Fruit fly (Drosophila melanogaster) whole organism, embryonic: ENCODE results near the gene CG2931.

Source experiments
- Atf6 ChIP-seq: fragments of 200-800 bp; sonication (Bioruptor generic); IDR thresholded peaks from 2 replicates; pipeline ENCODE4 v1.3.6; 2022; ENCODE audit warnings: missing biosample characterization, missing genetic modification characterization
- BEAF-32 ChIP-seq: fragments of 200-800 bp; sonication (Bioruptor generic); optimal IDR thresholded peaks from 3 replicates; lab custom pipeline; 2017; ENCODE audit warnings: missing biosample characterization, missing genetic modification characterization, mild to moderate bottlenecking, moderate library complexity, missing genetic modification reagents
- Bgb ChIP-seq: fragments of 200-800 bp; sonication (Bioruptor generic); IDR thresholded peaks from 2 replicates; pipeline ENCODE4 v1.3.6; 2022; ENCODE audit warnings: missing biosample characterization, missing genetic modification characterization; ENCODE audit not compliant: partially characterized antibody
- CG10462 ChIP-seq: fragments of 200-800 bp; sonication (Bioruptor generic); optimal IDR thresholded peaks from 2 replicates; lab custom pipeline; 2016; ENCODE audit warnings: missing biosample characterization, missing genetic modification characterization
- CG10979 ChIP-seq: fragments of 200-800 bp; sonication (Bioruptor generic); optimal IDR thresholded peaks from 2 replicates; lab custom pipeline; 2018; ENCODE audit warnings: missing biosample characterization, mild to moderate bottlenecking, missing genetic modification characterization, moderate library complexity
- CG13894 ChIP-seq: fragments of 200-800 bp; sonication (Bioruptor generic); optimal IDR thresholded peaks from 3 replicates; lab custom pipeline; 2018; ENCODE audit warnings: missing biosample characterization, mild to moderate bottlenecking, missing genetic modification characterization, moderate library complexity
- CG1602 ChIP-seq: fragments of 200-800 bp; sonication (Bioruptor generic); optimal IDR thresholded peaks from 3 replicates; lab custom pipeline; 2016; ENCODE audit warnings: missing biosample characterization, missing genetic modification characterization
- CG17186 ChIP-seq: fragments of 200-800 bp; sonication (Bioruptor generic); optimal IDR thresholded peaks from 3 replicates; lab custom pipeline; 2017; ENCODE audit warnings: missing biosample characterization, missing genetic modification reagents, missing genetic modification characterization
- CG17328 ChIP-seq: fragments of 200-800 bp; sonication (Bioruptor generic); IDR thresholded peaks from 2 replicates; pipeline ENCODE4 v1.3.6; 2022; ENCODE audit warnings: missing biosample characterization, missing genetic modification characterization
- CG17568 ChIP-seq: fragments of 200-800 bp; sonication (Bioruptor generic); optimal IDR thresholded peaks from 2 replicates; lab custom pipeline; 2018; ENCODE audit warnings: missing biosample characterization, mild to moderate bottlenecking, missing genetic modification characterization, moderate library complexity
- CG17802 ChIP-seq: fragments of 200-800 bp; sonication (Bioruptor generic); optimal IDR thresholded peaks from 2 replicates; lab custom pipeline; 2018; ENCODE audit warnings: missing biosample characterization, mild to moderate bottlenecking, missing genetic modification characterization, moderate library complexity
- CG2116 ChIP-seq: fragments of 200-800 bp; sonication (Bioruptor generic); optimal IDR thresholded peaks from 3 replicates; lab custom pipeline; 2018; ENCODE audit warnings: missing biosample characterization, mild to moderate bottlenecking, missing genetic modification characterization
- CG2129 ChIP-seq: fragments of 200-800 bp; sonication (Bioruptor generic); IDR thresholded peaks from 2 replicates; pipeline ENCODE4 v1.3.6; 2022; ENCODE audit warnings: missing biosample characterization, missing genetic modification characterization; ENCODE audit not compliant: partially characterized antibody
- CG2889 ChIP-seq: fragments of 200-800 bp; sonication (Bioruptor generic); IDR thresholded peaks from 3 replicates; pipeline ENCODE4 v1.3.6; 2022; ENCODE audit warnings: missing biosample characterization, missing genetic modification characterization
- CG3065 ChIP-seq: fragments of 200-800 bp; sonication (Bioruptor generic); optimal IDR thresholded peaks from 2 replicates; lab custom pipeline; 2016; ENCODE audit warnings: missing biosample characterization, missing genetic modification characterization
- CG3726 ChIP-seq: fragments of 200-800 bp; sonication (Bioruptor generic); IDR thresholded peaks from 3 replicates; pipeline ENCODE4, ENCODE4 v1.3.6; 2022; ENCODE audit warnings: missing biosample characterization, missing genetic modification characterization
- CG6791 ChIP-seq: fragments of 200-800 bp; sonication (Bioruptor generic); IDR thresholded peaks from 3 replicates; pipeline ENCODE4 v1.3.6; 2022; ENCODE audit warnings: missing biosample characterization, missing genetic modification characterization; ENCODE audit not compliant: partially characterized antibody
- CG9797 ChIP-seq: fragments of 200-800 bp; sonication (Bioruptor generic); optimal IDR thresholded peaks from 3 replicates; lab custom pipeline; 2018; ENCODE audit warnings: missing biosample characterization, mild to moderate bottlenecking, missing genetic modification characterization
- Camta ChIP-seq: fragments of 200-800 bp; sonication (Bioruptor generic); optimal IDR thresholded peaks from 2 replicates; lab custom pipeline; 2016; ENCODE audit warnings: missing biosample characterization, missing genetic modification characterization
- Dp ChIP-seq: fragments of 200-800 bp; sonication (Bioruptor generic); optimal IDR thresholded peaks from 2 replicates; lab custom pipeline; 2018; ENCODE audit warnings: missing biosample characterization, mild to moderate bottlenecking, missing genetic modification characterization, moderate library complexity
- Dref ChIP-seq: fragments of 200-800 bp; sonication (Bioruptor generic); IDR thresholded peaks from 2 replicates; pipeline ENCODE4 v1.3.6; 2022; ENCODE audit warnings: missing biosample characterization, missing genetic modification characterization
- E2f2 ChIP-seq: fragments of 200-800 bp; sonication (Bioruptor generic); IDR thresholded peaks from 2 replicates; pipeline ENCODE4 v1.3.6; 2022; ENCODE audit warnings: missing biosample characterization, missing genetic modification characterization
- Elba2 ChIP-seq: fragments of 200-800 bp; sonication (Bioruptor generic); optimal IDR thresholded peaks from 3 replicates; lab custom pipeline; 2016; ENCODE audit warnings: missing biosample characterization, missing genetic modification characterization
- HmgZ ChIP-seq: fragments of 200-800 bp; sonication (Bioruptor generic); optimal IDR thresholded peaks from 2 replicates; lab custom pipeline; 2018; ENCODE audit warnings: missing biosample characterization, mild to moderate bottlenecking, missing genetic modification characterization
- Hmx ChIP-seq: fragments of 200-800 bp; sonication (Bioruptor generic); optimal IDR thresholded peaks from 2 replicates; lab custom pipeline; 2016; ENCODE audit warnings: missing biosample characterization, missing genetic modification characterization
- Oaz ChIP-seq: fragments of 200-800 bp; sonication (Bioruptor generic); IDR thresholded peaks from 2 replicates; pipeline ENCODE4 v1.3.6; 2022; ENCODE audit warnings: missing biosample characterization, missing genetic modification characterization
- Opbp ChIP-seq: fragments of 200-800 bp; sonication (Bioruptor generic); IDR thresholded peaks from 3 replicates; pipeline ENCODE4 v1.3.6; 2022; ENCODE audit warnings: missing biosample characterization, missing genetic modification characterization; ENCODE audit not compliant: partially characterized antibody
- Scr ChIP-seq: fragments of 200-800 bp; sonication (Bioruptor generic); IDR thresholded peaks from 2 replicates; pipeline ENCODE4 v1.3.6; 2022; ENCODE audit warnings: missing biosample characterization, missing genetic modification characterization; ENCODE audit not compliant: partially characterized antibody
- Six4 ChIP-seq: fragments of 200-800 bp; sonication (Bioruptor generic); optimal IDR thresholded peaks from 2 replicates; lab custom pipeline; 2016; ENCODE audit warnings: missing biosample characterization, missing genetic modification characterization
- Sry-δ ChIP-seq: fragments of 200-800 bp; sonication (Bioruptor generic); optimal IDR thresholded peaks from 2 replicates; lab custom pipeline; 2016; ENCODE audit warnings: missing biosample characterization, missing genetic modification characterization
- Taf1 ChIP-seq: fragments of 200-800 bp; sonication (Bioruptor generic); IDR thresholded peaks from 2 replicates; pipeline ENCODE4 v1.3.6; 2022; ENCODE audit warnings: missing biosample characterization, missing genetic modification characterization
- Xbp1 ChIP-seq: fragments of 200-800 bp; sonication (Bioruptor generic); optimal IDR thresholded peaks from 3 replicates; lab custom pipeline; 2016; ENCODE audit warnings: missing biosample characterization, mild to moderate bottlenecking, missing genetic modification characterization
- bcd ChIP-seq: fragments of 200-800 bp; sonication (Bioruptor generic); optimal IDR thresholded peaks from 2 replicates; lab custom pipeline; 2017; ENCODE audit warnings: missing biosample characterization, mild to moderate bottlenecking, missing genetic modification characterization
- bowl ChIP-seq: fragments of 200-800 bp; sonication (Bioruptor generic); IDR thresholded peaks from 2 replicates; pipeline ENCODE4 v1.3.6; 2022; ENCODE audit warnings: missing biosample characterization, missing genetic modification characterization
- bsh ChIP-seq, 2 experiments: fragments of 200-800 bp; sonication (Bioruptor generic); optimal IDR thresholded peaks; 2 replicates each; lab custom pipeline; 2017 to 2018; ENCODE audit warnings: mild to moderate bottlenecking in 2 of 2, missing biosample characterization in 2 of 2, missing genetic modification characterization in 2 of 2, moderate library complexity in 1 of 2
- cato ChIP-seq: fragments of 200-800 bp; sonication (Bioruptor generic); optimal IDR thresholded peaks from 2 replicates; lab custom pipeline; 2016; ENCODE audit warnings: missing biosample characterization, missing genetic modification characterization, borderline replicate concordance
- chn ChIP-seq: fragments of 200-800 bp; sonication (Bioruptor generic); optimal IDR thresholded peaks from 2 replicates; lab custom pipeline; 2016; ENCODE audit warnings: missing biosample characterization, missing genetic modification characterization
- dm ChIP-seq: fragments of 200-800 bp; sonication (Bioruptor generic); optimal IDR thresholded peaks from 3 replicates; lab custom pipeline; 2016; ENCODE audit warnings: missing biosample characterization, missing genetic modification characterization
- esg ChIP-seq: fragments of 200-800 bp; sonication (Bioruptor generic); conservative IDR thresholded peaks from 2 replicates; pipeline ENCODE4 v1.3.6; 2022; ENCODE audit warnings: missing biosample characterization, missing genetic modification characterization
- gcm2 ChIP-seq: fragments of 200-800 bp; sonication (Bioruptor generic); optimal IDR thresholded peaks from 2 replicates; lab custom pipeline; 2016; ENCODE audit warnings: missing biosample characterization, missing genetic modification characterization
- gfzf ChIP-seq: fragments of 200-800 bp; sonication (Bioruptor generic); optimal IDR thresholded peaks from 2 replicates; lab custom pipeline; 2016; ENCODE audit warnings: missing biosample characterization, mild to moderate bottlenecking, missing genetic modification characterization, moderate library complexity
- hth ChIP-seq: fragments of >200 bp; optimal IDR thresholded peaks from 2 replicates; lab custom pipeline; 2017; ENCODE audit warnings: inconsistent platforms
- jing ChIP-seq: fragments of 200-800 bp; sonication (Bioruptor generic); optimal IDR thresholded peaks from 2 replicates; lab custom pipeline; 2018; ENCODE audit warnings: missing biosample characterization, mild to moderate bottlenecking, missing genetic modification characterization
- mld ChIP-seq: fragments of 200-800 bp; sonication (Bioruptor generic); IDR thresholded peaks from 3 replicates; pipeline ENCODE4 v1.3.6; 2022; ENCODE audit warnings: missing biosample characterization, missing genetic modification characterization; ENCODE audit not compliant: partially characterized antibody
- pfk ChIP-seq: fragments of 200-800 bp; sonication (Bioruptor generic); optimal IDR thresholded peaks from 2 replicates; lab custom pipeline; 2018; ENCODE audit warnings: missing biosample characterization, mild to moderate bottlenecking, missing genetic modification characterization, moderate library complexity
- pho ChIP-seq: fragments of 200-800 bp; sonication (Bioruptor generic); optimal IDR thresholded peaks from 2 replicates; lab custom pipeline; 2016; ENCODE audit warnings: missing biosample characterization, missing genetic modification characterization
- pzg ChIP-seq: fragments of 200-800 bp; sonication (Bioruptor generic); optimal IDR thresholded peaks from 3 replicates; lab custom pipeline; 2018; ENCODE audit warnings: missing biosample characterization, mild to moderate bottlenecking, missing genetic modification characterization, moderate library complexity
- sd ChIP-seq: fragments of 200-800 bp; sonication (Bioruptor generic); optimal IDR thresholded peaks from 3 replicates; lab custom pipeline; 2018; ENCODE audit warnings: missing biosample characterization, mild to moderate bottlenecking, missing genetic modification characterization, moderate library complexity
- sens ChIP-seq: fragments of 200-800 bp; sonication (Bioruptor generic); peaks from one replicate; lab custom pipeline; 2016; ENCODE audit warnings: missing biosample characterization, missing genetic modification characterization
- stc ChIP-seq: fragments of 200-800 bp; sonication (Bioruptor generic); IDR thresholded peaks from 2 replicates; pipeline ENCODE4 v1.3.6; 2022; ENCODE audit warnings: missing biosample characterization, missing genetic modification characterization
- zen2 ChIP-seq: fragments of 200-800 bp; sonication (Bioruptor generic); IDR thresholded peaks from 3 replicates; pipeline ENCODE4 v1.3.6; 2022; ENCODE audit warnings: missing biosample characterization, missing genetic modification characterization; ENCODE audit not compliant: partially characterized antibody

CG2931 gene

dm6 chr3R:5554852-5555251, 13.6 kb downstream of the CG2931 start, which contains the start of gene Snm1:
Gene Snm1, plus strand, starts transcription at chr3R:5555084.
- TF ChIP-seq CG17802 (tag; lab: Kevin White, UChicago): no peak
- TF ChIP-seq CG2129 (GFP tag; lab: Robert Waterston, UW): no peak
- TF ChIP-seq bcd (GFP tag; lab: Kevin White, UChicago): no peak
- peak; percentile 9 for TF ChIP-seq BEAF-32
- TF ChIP-seq mld (GFP tag; lab: Robert Waterston, UW): no peak
- TF ChIP-seq CG2889 (GFP tag; lab: Robert Waterston, UW): no peak
- TF ChIP-seq gfzf: peak; percentile 54
- TF ChIP-seq bsh (GFP tag; optimal IDR thresholded peaks at IDR 0.05; lab: Kevin White, UChicago): no peak
- no peak for TF ChIP-seq CG3726 (GFP tag; lab: Robert Waterston, UW)
- no peak for TF ChIP-seq CG6791 (GFP tag; lab: Robert Waterston, UW)
- no peak for TF ChIP-seq Xbp1
- TF ChIP-seq Oaz (GFP tag; lab: Robert Waterston, UW): no peak
- no peak for TF ChIP-seq cato (GFP tag; lab: Kevin White, UChicago)
- peak; percentile 77 for TF ChIP-seq E2f2 (GFP tag; lab: Robert Waterston, UW)
- TF ChIP-seq Camta (GFP tag; lab: Kevin White, UChicago): no peak
- TF ChIP-seq CG17568 (GFP tag; lab: Kevin White, UChicago): no peak
- TF ChIP-seq CG10979 (tag; lab: Kevin White, UChicago): no peak
- TF ChIP-seq Scr (GFP tag; lab: Robert Waterston, UW): 0 out of 2 replicates have a peak, but pooled peaks have one; percentile 9
- TF ChIP-seq Sry-δ (GFP tag; lab: Kevin White, UChicago): peak; percentile 29
- TF ChIP-seq Six4 (GFP tag; lab: Kevin White, UChicago): no peak
- TF ChIP-seq stc (GFP tag; lab: Robert Waterston, UW): no peak
- TF ChIP-seq gcm2 (GFP tag; lab: Kevin White, UChicago): no peak
- no peak for TF ChIP-seq Atf6
- TF ChIP-seq CG1602 (GFP tag; lab: Kevin White, UChicago): no peak
- TF ChIP-seq zen2 (GFP tag; lab: Robert Waterston, UW): no peak
- peak; percentile 23 for TF ChIP-seq CG2116 (GFP tag; lab: Kevin White, UChicago)
- peak; percentile 57 for TF ChIP-seq Dp
- no peak for TF ChIP-seq pho (GFP tag; lab: Kevin White, UChicago)
- TF ChIP-seq dm (GFP tag; lab: Kevin White, UChicago): no peak
- TF ChIP-seq CG17186 (GFP tag; lab: Kevin White, UChicago): no peak
- TF ChIP-seq hth (lab: Kevin White, UChicago): no peak
- no peak for TF ChIP-seq Hmx (GFP tag; lab: Kevin White, UChicago)
- TF ChIP-seq CG17328 (GFP tag; lab: Robert Waterston, UW): no peak
- TF ChIP-seq HmgZ (tag; lab: Kevin White, UChicago): no peak
- TF ChIP-seq Opbp (GFP tag; lab: Robert Waterston, UW): peak; percentile 27; the same call in 1 of the 3 replicates
- no peak for TF ChIP-seq bowl (GFP tag; lab: Robert Waterston, UW)
- peak; percentile 27 for TF ChIP-seq CG9797 (GFP tag; lab: Kevin White, UChicago)
- no peak for TF ChIP-seq CG10462
- TF ChIP-seq Bgb (GFP tag; lab: Robert Waterston, UW): 0 out of 2 replicates have a peak, but pooled peaks have one; percentile 25
- TF ChIP-seq pfk (GFP tag; lab: Kevin White, UChicago): no peak
- TF ChIP-seq sd: no peak
- no peak for TF ChIP-seq Elba2 (GFP tag; lab: Kevin White, UChicago)
- no peak for TF ChIP-seq Taf1 (GFP tag; lab: Robert Waterston, UW)
- TF ChIP-seq Dref (GFP tag; lab: Robert Waterston, UW): peak; percentile 45
- peak; percentile 7 for TF ChIP-seq pzg (GFP tag; lab: Kevin White, UChicago)
- no peak for TF ChIP-seq chn (GFP tag; lab: Kevin White, UChicago)
- no peak for TF ChIP-seq jing
- TF ChIP-seq sens (GFP tag; lab: Kevin White, UChicago): peak; percentile 53
- TF ChIP-seq CG3065 (GFP tag; lab: Kevin White, UChicago): no peak
- no peak for TF ChIP-seq esg
- no peak for TF ChIP-seq CG13894
